Worm (Caenorhabditis elegans): ENCODE data around the gene R08E3.3.

Gene R08E3.3

DNA sequence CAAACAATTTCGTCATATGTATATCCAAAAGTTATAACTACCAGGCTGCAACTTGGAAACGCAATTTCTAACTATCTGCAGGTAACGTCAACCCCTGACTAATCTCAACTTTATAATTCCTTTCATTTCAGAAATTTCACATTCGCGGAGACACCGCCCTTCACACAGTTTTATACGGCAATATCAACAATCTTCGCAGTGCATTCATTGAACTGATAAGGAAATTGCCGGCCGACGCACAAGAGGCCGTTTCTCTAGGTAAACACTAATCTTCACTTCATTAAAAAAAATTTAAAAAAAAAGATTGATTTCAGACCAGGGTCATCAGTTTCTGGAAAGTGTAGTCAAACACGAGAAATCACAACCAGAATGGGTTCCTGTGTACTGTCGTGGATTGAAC lies 479 bp downstream of the R08E3.3 start:
- TF ChIP-seq pqm-1 (tag; optimal IDR thresholded peaks at IDR 0.05) (peak; percentile 98), dmd-8 (GFP tag; IDR thresholded peaks at IDR 0.05) (no peak), nhr-76 (tag; optimal IDR thresholded peaks at IDR 0.05) (no peak), daf-16 (GFP tag; optimal IDR thresholded peaks at IDR 0.05) (peak in 1 of 2 experiments; percentile 46), daf-16 (tag; optimal IDR thresholded peaks at IDR 0.05) (peak; percentile 98), dmd-6 (GFP tag; IDR thresholded peaks at IDR 0.05) (peak; percentile 74), nhr-77 (tag; optimal IDR thresholded peaks at IDR 0.05) (peak; percentile 31), hlh-11 (tag; optimal IDR thresholded peaks at IDR 0.05) (peak; percentile 67), dve-1 (tag; optimal IDR thresholded peaks at IDR 0.05; ENCODE audit: insufficient read depth) (peak; percentile 70), nhr-28 (tag; optimal IDR thresholded peaks at IDR 0.05) (peak; percentile 67), hlh-30 (tag; optimal IDR thresholded peaks at IDR 0.05; ENCODE audit: insufficient read depth) (peak; percentile 26), lin-29 (GFP tag; IDR thresholded peaks at IDR 0.05) (no peak), mes-2 (tag; optimal IDR thresholded peaks at IDR 0.05; ENCODE audit: poor library complexity, severe bottlenecking) (peak; percentile 45), F26F4.8 (GFP tag; conservative IDR thresholded peaks at IDR 0.05) (no peak)

ce11 chrX:4821602-4822001 lies 3.2 kb downstream of the R08E3.3 start:
- no peak for TF ChIP-seq nhr-77 (tag; optimal IDR thresholded peaks at IDR 0.05)
- no peak for TF ChIP-seq T20F7.1 (GFP tag; optimal IDR thresholded peaks at IDR 0.05)
- TF ChIP-seq lin-13 (GFP tag; optimal IDR thresholded peaks at IDR 0.05) = no peak
- TF ChIP-seq nhr-48 (tag; optimal IDR thresholded peaks at IDR 0.05) = no peak
- peak; percentile 90 for TF ChIP-seq pqm-1 (tag; optimal IDR thresholded peaks at IDR 0.05)
- 0 out of 2 replicates have a peak, but pooled peaks have one; percentile 27 for TF ChIP-seq lin-1 (GFP tag; IDR thresholded peaks at IDR 0.05)
- TF ChIP-seq Y105C5A.15 (GFP tag; IDR thresholded peaks at IDR 0.05) = no peak
- TF ChIP-seq dve-1 (tag; optimal IDR thresholded peaks at IDR 0.05; ENCODE audit: insufficient read depth) = peak; percentile 58
- no peak for TF ChIP-seq dpl-1 (GFP tag; optimal IDR thresholded peaks at IDR 0.05)
- peak; percentile 68 for TF ChIP-seq dmd-6 (GFP tag; IDR thresholded peaks at IDR 0.05)
- peak; percentile 53 for TF ChIP-seq hlh-11 (tag; optimal IDR thresholded peaks at IDR 0.05)
- TF ChIP-seq unc-130 (GFP tag; optimal IDR thresholded peaks at IDR 0.05) = no peak
- TF ChIP-seq ceh-28 (tag; optimal IDR thresholded peaks at IDR 0.05) = no peak
- TF ChIP-seq daf-16 (GFP tag; optimal IDR thresholded peaks at IDR 0.05) = no peak
- TF ChIP-seq daf-16 (tag; optimal IDR thresholded peaks at IDR 0.05) = peak; percentile 22
- no peak for TF ChIP-seq arid-1 (GFP tag; conservative IDR thresholded peaks at IDR 0.05)
- TF ChIP-seq nhr-28 (tag; optimal IDR thresholded peaks at IDR 0.05) = peak; percentile 34
- TF ChIP-seq ceh-32 (tag; optimal IDR thresholded peaks at IDR 0.05; ENCODE audit: poor library complexity) = no peak

ce11 chrX:4822262-4822661 lies 3.9 kb downstream of the R08E3.3 start, which contains the start of gene R08E3.1:
Gene R08E3.1, plus strand, starts transcription at chrX:4822647.
- TF ChIP-seq daf-16 (GFP tag; optimal IDR thresholded peaks at IDR 0.05) (no peak), daf-16 (tag; optimal IDR thresholded peaks at IDR 0.05) (peak; percentile 69), php-3 (GFP tag; IDR thresholded peaks at IDR 0.05) (peak; percentile 81), lin-29 (GFP tag; IDR thresholded peaks at IDR 0.05) (no peak), dmd-6 (GFP tag; IDR thresholded peaks at IDR 0.05) (peak; percentile 48; the same call in 1 of the 2 replicates), vab-7 (GFP tag; IDR thresholded peaks at IDR 0.05) (no peak), dpl-1 (GFP tag; optimal IDR thresholded peaks at IDR 0.05) (no peak), aha-1 (tag) (peak; percentile 67), nhr-28 (tag; optimal IDR thresholded peaks at IDR 0.05) (peak; percentile 84), nhr-11 (tag; optimal IDR thresholded peaks at IDR 0.05) (no peak), nhr-77 (tag; optimal IDR thresholded peaks at IDR 0.05) (peak; percentile 7), pqm-1 (tag; optimal IDR thresholded peaks at IDR 0.05) (peak; percentile 93), hlh-11 (tag; optimal IDR thresholded peaks at IDR 0.05) (peak; percentile 58), F44E2.7 (GFP tag; IDR thresholded peaks at IDR 0.05) (no peak)

DNA sequence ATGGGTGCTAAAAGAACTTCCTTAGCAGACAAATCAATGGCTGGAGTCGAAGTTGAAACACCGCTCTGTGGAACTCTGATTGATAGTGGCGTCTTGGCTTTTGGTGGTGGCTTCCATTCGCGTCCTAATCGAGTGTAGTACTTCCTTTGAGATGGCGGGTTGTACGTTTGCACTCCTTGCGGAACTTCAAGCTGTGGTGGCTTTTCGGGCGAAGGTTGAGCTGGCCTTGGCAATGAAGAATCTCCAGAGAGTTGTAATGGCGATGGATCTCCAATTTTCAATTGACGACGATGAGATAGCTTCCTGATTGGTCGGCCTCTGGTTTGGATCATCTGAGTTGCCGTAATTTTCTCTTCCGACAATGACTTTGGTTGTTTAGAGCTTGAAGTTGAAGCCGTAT lies 22.3 kb downstream of the R08E3.3 start:
- TF ChIP-seq unc-62 (GFP tag; optimal IDR thresholded peaks at IDR 0.05 in 1 of 2) = peak in 1 of 2 experiments; percentile 91
- no peak for TF ChIP-seq unc-62 (tag; optimal IDR thresholded peaks at IDR 0.05)
- no peak for TF ChIP-seq lin-39 (tag; optimal IDR thresholded peaks at IDR 0.05)

DNA sequence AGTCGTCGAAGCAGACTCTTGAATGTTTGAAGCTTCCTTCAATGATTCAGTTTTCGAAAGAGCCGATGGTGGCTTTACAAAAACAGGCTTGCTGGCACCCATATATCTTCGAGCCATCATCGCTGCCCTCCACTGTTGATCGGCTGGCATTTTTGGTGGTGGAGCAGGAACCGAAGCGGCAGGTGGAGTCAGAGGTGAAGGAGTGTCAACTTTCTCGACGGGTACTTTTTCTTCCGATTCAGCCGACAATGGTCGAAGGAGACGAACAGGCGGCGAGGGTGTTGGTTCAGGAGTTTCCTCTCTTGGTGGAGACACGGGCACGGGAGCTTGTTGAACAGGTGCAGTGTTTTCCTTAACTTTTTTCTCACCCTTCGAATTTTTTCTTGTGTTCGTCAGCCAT lies 23.9 kb downstream of the R08E3.3 start:
- TF ChIP-seq nhr-6 (tag; optimal IDR thresholded peaks at IDR 0.05) (no peak), lin-38 (GFP tag; IDR thresholded peaks at IDR 0.05) (no peak), set-16 (GFP tag; IDR thresholded peaks at IDR 0.05) (peak; percentile 47)

Measured in whole organism, L4 larva.